Worm (Caenorhabditis elegans) whole organism, L4/young adult: ENCODE results near the gene Y57A10A.2.
"Not testable (repeated sequence)": the region's sequence is repeated elsewhere in the genome, so short reads cannot be mapped to it uniquely, and the experiment has no call there.

Source experiments
- W03F9.2 ChIP-seq: fragments of 150-350 bp; optimal IDR thresholded peaks from 2 replicates; lab custom pipeline; 2014; ENCODE audit warnings: missing biosample characterization, missing genetic modification characterization
- dao-5 ChIP-seq: sonication (generic microtip); optimal IDR thresholded peaks from 2 replicates; lab custom pipeline; 2016; ENCODE audit warnings: missing genotype, missing genetic modification characterization, moderate library complexity, missing compliant biosample characterization
- him-1 ChIP-seq: sonication (generic microtip); optimal IDR thresholded peaks from 2 replicates; lab custom pipeline; 2016; ENCODE audit warnings: missing genotype, missing genetic modification reagents, missing genetic modification characterization, missing compliant biosample characterization

Y57A10A.2 gene

DNA sequence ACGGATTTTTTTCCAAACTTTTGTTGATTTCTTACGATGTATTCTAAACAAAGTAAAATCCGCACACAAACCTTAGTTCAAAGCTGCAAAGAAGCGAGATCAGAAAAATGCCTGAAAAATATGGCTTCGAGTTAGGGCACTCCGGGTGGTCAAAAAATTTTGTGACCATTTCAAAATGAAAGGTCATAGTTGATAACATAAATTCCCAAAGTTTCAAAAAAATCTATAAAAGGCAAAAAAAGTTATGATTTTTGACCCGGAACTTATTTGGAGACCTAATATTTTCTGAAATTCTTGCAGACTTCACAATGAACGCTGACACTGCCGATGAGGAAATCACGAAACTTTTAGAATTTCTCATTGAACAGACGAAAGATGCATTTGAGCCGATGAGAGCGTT, 17.1 kb downstream of the Y57A10A.2 start, which contains the start of gene Y57A10A.8:
TSS of gene Y57A10A.8 (plus strand) at position 301 of the 400 bp plus-strand sequence.
- not testable (repeated sequence) for TF ChIP-seq dao-5, him-1, W03F9.2 (tag; lab: Kevin White, UChicago)

DNA sequence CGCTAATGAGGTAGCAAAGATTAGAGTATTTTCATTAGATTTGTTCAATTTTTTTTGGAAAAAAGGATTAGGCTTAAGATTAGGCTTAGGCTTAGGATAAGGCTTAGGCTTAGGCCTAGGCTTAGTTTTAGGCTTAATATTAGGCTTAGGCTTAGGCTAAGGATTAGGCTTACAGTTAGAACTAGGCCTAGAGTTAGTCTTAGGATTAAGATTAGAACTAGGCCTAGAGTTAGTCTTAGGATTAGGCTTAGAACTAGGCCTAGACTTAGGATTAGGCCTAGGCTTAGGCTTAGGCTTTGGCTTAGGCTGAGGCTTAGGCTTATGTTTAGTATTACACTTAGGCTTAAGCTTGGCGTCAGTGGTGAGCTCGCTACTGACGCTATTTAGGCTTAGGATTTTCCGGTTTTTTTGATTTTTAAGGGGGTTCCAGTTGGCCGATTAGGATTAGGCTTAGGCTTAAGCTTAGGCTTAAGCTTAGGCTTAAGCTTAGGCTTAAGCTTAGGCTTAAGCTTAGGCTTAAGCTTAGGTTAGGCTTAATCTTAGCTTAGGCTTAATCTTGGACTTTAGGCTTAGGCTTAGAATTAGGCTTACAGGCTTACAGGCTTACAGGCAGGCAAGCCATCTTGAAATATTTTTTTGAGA, 22.2 kb downstream of the Y57A10A.2 start:
- TF ChIP-seq dao-5 (tag; lab: Kevin White, UChicago) = no peak
- TF ChIP-seq W03F9.2 (tag; lab: Kevin White, UChicago) = no peak
- TF ChIP-seq him-1 (tag; lab: Kevin White, UChicago) = no peak

DNA sequence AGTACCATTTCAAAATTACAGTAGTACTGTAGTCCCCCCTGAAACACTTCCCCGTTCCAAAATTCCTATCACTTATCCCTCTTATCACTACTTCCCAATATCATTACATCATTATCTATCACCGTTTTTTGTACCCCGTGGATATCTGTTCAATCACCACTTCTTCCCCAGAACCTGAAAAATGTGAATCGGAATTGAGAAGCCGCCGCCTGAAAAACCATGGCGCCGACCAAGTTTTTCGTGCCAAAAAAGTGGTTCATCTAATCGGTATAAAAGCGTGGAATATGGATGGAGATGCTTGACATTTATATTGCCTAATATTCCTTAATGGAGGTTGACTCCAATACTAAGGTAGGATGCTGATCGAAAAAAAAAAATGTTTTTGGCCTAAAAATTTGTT, 24.8 kb downstream of the Y57A10A.2 start, which contains the start of gene rol-1:
TSS of gene rol-1 (plus strand) at position 301 of the 400 bp plus-strand sequence.
- TF ChIP-seq dao-5 (tag; lab: Kevin White, UChicago) (no peak), him-1 (tag; lab: Kevin White, UChicago) (no peak), W03F9.2 (tag; lab: Kevin White, UChicago) (no peak)

DNA sequence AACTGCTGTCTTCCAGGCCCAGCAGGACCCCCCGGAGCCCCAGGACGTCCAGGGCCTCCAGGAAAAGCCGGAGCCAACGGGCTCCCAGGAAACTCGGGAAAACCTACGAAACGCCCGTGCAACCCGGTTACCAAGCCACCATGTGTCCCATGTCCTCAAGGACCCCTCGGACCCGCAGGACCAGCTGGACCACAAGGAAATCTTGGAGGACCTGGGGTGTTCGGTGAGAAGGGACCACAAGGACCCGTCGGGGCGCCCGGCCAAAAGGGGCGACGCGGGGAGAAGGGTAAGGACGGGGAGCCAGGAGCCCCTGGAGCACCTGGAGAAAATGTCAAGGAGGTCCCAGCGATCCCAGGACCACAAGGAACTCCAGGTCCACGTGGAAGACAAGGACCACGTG, 28.0 kb downstream of the Y57A10A.2 start:
- no peak for TF ChIP-seq him-1 (tag; lab: Kevin White, UChicago)
- no peak for TF ChIP-seq W03F9.2 (tag; lab: Kevin White, UChicago)
- no peak for TF ChIP-seq dao-5 (tag; lab: Kevin White, UChicago)

DNA sequence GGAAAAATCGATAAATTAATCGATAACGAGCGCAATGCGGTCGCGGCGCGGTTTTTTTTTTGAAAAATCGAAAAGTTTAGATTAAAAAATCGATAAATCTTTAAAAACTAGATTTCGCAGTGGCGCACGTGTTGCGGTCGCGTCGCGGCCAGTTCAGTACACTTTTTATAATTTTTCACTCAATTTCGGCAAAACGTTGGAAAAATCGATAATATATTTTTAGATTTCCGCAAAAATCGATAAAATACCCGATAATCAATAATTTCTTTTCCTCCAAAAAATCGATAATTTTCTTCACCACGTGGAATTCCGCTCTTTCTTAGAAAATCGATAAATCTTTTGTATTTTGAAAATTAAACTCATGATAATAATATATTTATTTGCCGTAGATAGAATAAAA, 29.1 kb downstream of the Y57A10A.2 start:
- no peak for TF ChIP-seq W03F9.2 (tag; lab: Kevin White, UChicago)
- TF ChIP-seq him-1 (tag; lab: Kevin White, UChicago) = no peak
- no peak for TF ChIP-seq dao-5 (tag; lab: Kevin White, UChicago)

DNA sequence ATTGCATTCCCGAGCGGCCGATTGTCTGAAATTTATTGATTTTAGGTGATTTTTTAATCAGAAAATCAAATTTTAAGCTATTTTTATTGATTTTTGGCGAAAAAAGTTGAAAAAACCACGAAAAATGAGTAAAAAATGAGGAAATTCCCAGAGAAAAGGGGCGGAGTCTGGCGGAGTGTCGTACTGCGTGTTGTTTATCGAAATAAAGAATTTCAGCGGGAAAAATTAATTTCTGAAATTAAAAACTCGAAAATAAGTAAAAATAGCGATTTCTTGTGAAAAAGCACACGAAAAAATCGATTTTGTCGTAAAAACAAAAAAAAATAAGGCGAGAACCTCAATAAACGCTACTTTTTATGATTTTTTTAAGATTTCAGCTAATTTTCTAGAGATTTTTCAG, 37.4 kb downstream of the Y57A10A.2 start, which contains the start of gene Y57A10A.13:
TSS of gene Y57A10A.13 (minus strand) at position 46 of the 400 bp plus-strand sequence.
- TF ChIP-seq W03F9.2 (tag; lab: Kevin White, UChicago) = no peak
- TF ChIP-seq dao-5 (tag; lab: Kevin White, UChicago) = no peak
- no peak for TF ChIP-seq him-1 (tag; lab: Kevin White, UChicago)

- no peak for TF ChIP-seq W03F9.2 (tag; lab: Kevin White, UChicago)
- TF ChIP-seq dao-5 (tag; lab: Kevin White, UChicago) = no peak
- TF ChIP-seq him-1 (tag; lab: Kevin White, UChicago) = no peak
Observed at ce11 chrII:12185710-12186109, 38.3 kb downstream of the Y57A10A.2 start, which contains the start of gene Y57A10A.14. Gene Y57A10A.14 (plus strand): TSS chrII:12185937.

DNA sequence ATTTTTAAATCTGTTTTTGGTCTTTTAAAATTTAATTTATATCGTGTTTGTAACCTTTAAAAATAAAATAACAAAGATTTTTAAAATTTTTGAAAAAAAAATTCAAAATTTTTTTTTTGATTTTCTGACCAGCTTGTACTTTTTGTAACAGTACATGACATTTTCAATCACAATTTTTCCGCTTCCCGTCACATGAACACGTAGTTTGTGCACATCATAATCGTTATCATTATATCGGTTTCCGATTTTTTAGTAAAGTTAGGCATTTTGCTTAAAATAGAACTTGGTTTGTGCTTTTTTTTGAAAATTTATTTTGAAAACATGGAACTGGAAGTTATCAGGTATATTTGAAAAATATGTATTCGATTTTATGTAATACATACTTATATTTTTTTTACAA, 39.3 kb downstream of the Y57A10A.2 start:
- TF ChIP-seq W03F9.2 (tag; lab: Kevin White, UChicago) = no peak
- TF ChIP-seq him-1 (tag; lab: Kevin White, UChicago) = no peak
- TF ChIP-seq dao-5 (tag; lab: Kevin White, UChicago) = no peak

- TF ChIP-seq dao-5 (tag; lab: Kevin White, UChicago) (no peak), W03F9.2 (tag; lab: Kevin White, UChicago) (no peak), him-1 (tag; lab: Kevin White, UChicago) (no peak)
Observed at ce11 chrII:12189193-12189592, 41.8 kb downstream of the Y57A10A.2 start.

DNA sequence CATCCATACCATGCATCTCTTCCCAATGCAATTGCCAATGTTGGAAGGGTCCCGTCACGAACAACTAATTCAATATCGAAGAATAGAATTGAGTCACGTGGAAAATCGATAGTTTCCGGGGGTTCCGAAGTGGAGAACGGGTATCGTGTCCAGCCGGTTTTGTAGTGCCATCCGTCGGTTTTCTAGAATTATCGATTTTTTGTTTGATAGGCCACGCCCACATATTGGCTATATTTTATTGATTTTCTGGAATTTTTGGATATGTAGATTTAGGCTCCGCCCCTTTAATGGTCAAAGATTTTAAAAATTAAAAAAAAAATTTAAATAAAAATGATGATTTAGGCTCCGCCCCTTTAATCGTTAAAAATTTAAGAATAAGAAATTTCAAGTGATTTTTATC, 51.8 kb downstream of the Y57A10A.2 start:
- no peak for TF ChIP-seq him-1 (tag; lab: Kevin White, UChicago)
- no peak for TF ChIP-seq dao-5 (tag; lab: Kevin White, UChicago)
- no peak for TF ChIP-seq W03F9.2 (tag; lab: Kevin White, UChicago)
